Fruit fly (Drosophila melanogaster) whole organism, embryonic: ENCODE measurements around the gene CG15602.

ENCODE experiments used
- Aef1 ChIP-seq: fragments of 200-800 bp; sonication (Bioruptor generic); IDR thresholded peaks from 3 replicates; pipeline ENCODE4 v1.3.6; 2022; ENCODE audit warnings: missing biosample characterization, missing genetic modification characterization
- Awh ChIP-seq: fragments of 200-800 bp; sonication (Bioruptor generic); IDR thresholded peaks from 2 replicates; pipeline ENCODE4, ENCODE4 v1.3.6; 2022; ENCODE audit warnings: missing biosample characterization, missing genetic modification characterization
- B-H2 ChIP-seq: fragments of 200-800 bp; sonication (Bioruptor generic); optimal IDR thresholded peaks from 2 replicates; lab custom pipeline; 2018; ENCODE audit warnings: missing biosample characterization, mild to moderate bottlenecking, missing genetic modification characterization
- CG13287 ChIP-seq: fragments of 200-800 bp; sonication (Bioruptor generic); IDR thresholded peaks from 2 replicates; pipeline ENCODE4 v1.3.6; 2022; ENCODE audit warnings: missing biosample characterization, missing genetic modification characterization; ENCODE audit not compliant: partially characterized antibody
- CG13424 ChIP-seq: fragments of 200-800 bp; sonication (Bioruptor generic); optimal IDR thresholded peaks from 2 replicates; lab custom pipeline; 2019; ENCODE audit warnings: missing biosample characterization, mild to moderate bottlenecking, missing genetic modification characterization, moderate library complexity
- CG13624 ChIP-seq: fragments of 200-800 bp; sonication (Bioruptor generic); optimal IDR thresholded peaks from 2 replicates; lab custom pipeline; 2016; ENCODE audit warnings: missing biosample characterization, missing genetic modification characterization
- CG16779 ChIP-seq: fragments of 200-800 bp; sonication (Bioruptor generic); IDR thresholded peaks from 2 replicates; pipeline ENCODE4 v1.3.6; 2022; ENCODE audit warnings: missing biosample characterization, missing genetic modification characterization
- CG18619 ChIP-seq: fragments of 200-800 bp; sonication (Bioruptor generic); optimal IDR thresholded peaks from 3 replicates; lab custom pipeline; 2017; ENCODE audit warnings: missing biosample characterization, mild to moderate bottlenecking, missing genetic modification characterization
- CG18764 ChIP-seq: fragments of 200-800 bp; sonication (Bioruptor generic); optimal IDR thresholded peaks from 3 replicates; lab custom pipeline; 2016; ENCODE audit warnings: missing biosample characterization, missing genetic modification characterization
- CG2199 ChIP-seq: fragments of 200-800 bp; sonication (Bioruptor generic); IDR thresholded peaks from 3 replicates; pipeline ENCODE4 v1.3.6; 2022; ENCODE audit warnings: missing biosample characterization, missing genetic modification characterization
- CG31365 ChIP-seq: fragments of 200-800 bp; sonication (Bioruptor generic); optimal IDR thresholded peaks from 2 replicates; lab custom pipeline; 2018; ENCODE audit warnings: missing biosample characterization, mild to moderate bottlenecking, missing genetic modification characterization
- CG31388 ChIP-seq: fragments of 200-800 bp; sonication (Bioruptor generic); optimal IDR thresholded peaks from 2 replicates; lab custom pipeline; 2016; ENCODE audit warnings: missing biosample characterization, missing genetic modification characterization
- CG4617 ChIP-seq: fragments of 200-800 bp; sonication (Bioruptor generic); optimal IDR thresholded peaks from 3 replicates; lab custom pipeline; 2016; ENCODE audit warnings: missing biosample characterization, missing genetic modification characterization, borderline replicate concordance
- CG5180 ChIP-seq: fragments of 200-800 bp; sonication (Bioruptor generic); optimal IDR thresholded peaks from 3 replicates; lab custom pipeline; 2017; ENCODE audit warnings: missing biosample characterization, missing genetic modification characterization, mild to moderate bottlenecking, moderate library complexity, missing genetic modification reagents
- CG6813 ChIP-seq: fragments of 200-800 bp; sonication (Bioruptor generic); optimal IDR thresholded peaks from 2 replicates; lab custom pipeline; 2017; ENCODE audit warnings: missing biosample characterization, missing genetic modification characterization, mild to moderate bottlenecking, moderate library complexity, missing genetic modification reagents
- CG6854 ChIP-seq: fragments of 200-800 bp; sonication (Bioruptor generic); optimal IDR thresholded peaks from 3 replicates; lab custom pipeline; 2017; ENCODE audit warnings: missing biosample characterization, mild to moderate bottlenecking, missing genetic modification characterization
- CG7271 ChIP-seq: fragments of 200-800 bp; sonication (Bioruptor generic); optimal IDR thresholded peaks from 2 replicates; lab custom pipeline; 2018; ENCODE audit warnings: missing biosample characterization, mild to moderate bottlenecking, missing genetic modification characterization, moderate library complexity
- CG8924 ChIP-seq: fragments of 200-800 bp; optimal IDR thresholded peaks from 3 replicates; lab custom pipeline; 2019; ENCODE audit warnings: missing biosample characterization, mild to moderate bottlenecking, missing genetic modification characterization, moderate library complexity
- CG9797 ChIP-seq: fragments of 200-800 bp; sonication (Bioruptor generic); optimal IDR thresholded peaks from 3 replicates; lab custom pipeline; 2018; ENCODE audit warnings: missing biosample characterization, mild to moderate bottlenecking, missing genetic modification characterization
- Deaf1 ChIP-seq: fragments of 200-800 bp; optimal IDR thresholded peaks from 3 replicates; lab custom pipeline; 2019; ENCODE audit warnings: missing biosample characterization, mild to moderate bottlenecking, missing genetic modification characterization, moderate library complexity
- Dip2 ChIP-seq: fragments of 200-800 bp; sonication (Bioruptor generic); IDR thresholded peaks from 2 replicates; pipeline ENCODE4 v1.3.6; 2022; ENCODE audit warnings: missing biosample characterization, missing genetic modification characterization
- Hand ChIP-seq: fragments of 200-800 bp; sonication (Bioruptor generic); optimal IDR thresholded peaks from 2 replicates; lab custom pipeline; 2017; ENCODE audit warnings: mild to moderate bottlenecking, missing biosample characterization, missing genetic modification reagents, missing genetic modification characterization
- Lpt ChIP-seq: fragments of >200 bp; optimal IDR thresholded peaks from 2 replicates; lab custom pipeline; 2018; ENCODE audit warnings: missing biosample characterization, missing genetic modification characterization
- NFAT ChIP-seq: fragments of 200-800 bp; sonication (Bioruptor generic); IDR thresholded peaks from 2 replicates; pipeline ENCODE4 v1.3.6; 2022; ENCODE audit warnings: missing biosample characterization, missing genetic modification characterization
- Nf-YB ChIP-seq: fragments of 200-800 bp; sonication (Bioruptor generic); optimal IDR thresholded peaks from 3 replicates; lab custom pipeline; 2019; ENCODE audit warnings: missing biosample characterization, mild to moderate bottlenecking, missing genetic modification characterization, moderate library complexity
- Opbp ChIP-seq: fragments of 200-800 bp; sonication (Bioruptor generic); IDR thresholded peaks from 3 replicates; pipeline ENCODE4 v1.3.6; 2022; ENCODE audit warnings: missing biosample characterization, missing genetic modification characterization; ENCODE audit not compliant: partially characterized antibody
- Poxn ChIP-seq: fragments of 200-800 bp; sonication (Bioruptor generic); IDR thresholded peaks from 2 replicates; pipeline ENCODE4 v1.3.6; 2022; ENCODE audit warnings: missing biosample characterization, missing genetic modification characterization
- Ptx1 ChIP-seq: fragments of 200-800 bp; sonication (Bioruptor generic); IDR thresholded peaks from 2 replicates; pipeline ENCODE4 v1.3.6; 2022; ENCODE audit warnings: missing biosample characterization, missing genetic modification characterization
- Tbp ChIP-seq: fragments of >200 bp; optimal IDR thresholded peaks from 2 replicates; lab custom pipeline; 2018; ENCODE audit warnings: missing biosample characterization, missing genetic modification characterization
- Vsx1 ChIP-seq: fragments of 200-800 bp; sonication (Bioruptor generic); optimal IDR thresholded peaks from 2 replicates; lab custom pipeline; 2017; ENCODE audit warnings: missing biosample characterization, mild to moderate bottlenecking, missing genetic modification characterization, missing genetic modification reagents
- bcd ChIP-seq: fragments of 200-800 bp; sonication (Bioruptor generic); optimal IDR thresholded peaks from 2 replicates; lab custom pipeline; 2017; ENCODE audit warnings: missing biosample characterization, mild to moderate bottlenecking, missing genetic modification characterization
- bigmax ChIP-seq: fragments of 200-800 bp; sonication (Bioruptor generic); optimal IDR thresholded peaks from 2 replicates; lab custom pipeline; 2018; ENCODE audit warnings: missing biosample characterization, mild to moderate bottlenecking, missing genetic modification characterization
- dm ChIP-seq: fragments of 200-800 bp; sonication (Bioruptor generic); optimal IDR thresholded peaks from 3 replicates; lab custom pipeline; 2016; ENCODE audit warnings: missing biosample characterization, missing genetic modification characterization
- fd102C ChIP-seq: fragments of 200-800 bp; sonication (Bioruptor generic); optimal IDR thresholded peaks from 2 replicates; lab custom pipeline; 2018; ENCODE audit warnings: missing biosample characterization, mild to moderate bottlenecking, missing genetic modification characterization, moderate library complexity
- fd64A ChIP-seq: fragments of 200-800 bp; sonication (Bioruptor generic); optimal IDR thresholded peaks from 3 replicates; lab custom pipeline; 2018; ENCODE audit warnings: missing biosample characterization, mild to moderate bottlenecking, missing genetic modification characterization
- kay ChIP-seq: fragments of 200-800 bp; sonication (Bioruptor generic); optimal IDR thresholded peaks from 2 replicates; lab custom pipeline; 2016; ENCODE audit warnings: missing biosample characterization, missing genetic modification characterization
- klu ChIP-seq: fragments of 200-800 bp; sonication (Bioruptor generic); IDR thresholded peaks from 2 replicates; pipeline ENCODE4 v1.3.6; 2022; ENCODE audit warnings: missing biosample characterization, missing genetic modification characterization
- lab ChIP-seq: fragments of 200-800 bp; sonication (Bioruptor generic); optimal IDR thresholded peaks from 3 replicates; lab custom pipeline; 2017; ENCODE audit warnings: missing biosample characterization, missing genetic modification characterization, mild to moderate bottlenecking, moderate library complexity, missing genetic modification reagents
- lbe ChIP-seq: fragments of 200-800 bp; sonication (Bioruptor generic); optimal IDR thresholded peaks from 2 replicates; lab custom pipeline; 2016; ENCODE audit warnings: missing biosample characterization, mild to moderate bottlenecking, missing genetic modification characterization
- luna ChIP-seq: fragments of 200-800 bp; sonication (Bioruptor generic); optimal IDR thresholded peaks from 2 replicates; lab custom pipeline; 2016; ENCODE audit warnings: missing biosample characterization, missing genetic modification characterization
- maf-S ChIP-seq: fragments of 200-800 bp; sonication (Bioruptor generic); optimal IDR thresholded peaks from 2 replicates; lab custom pipeline; 2016; ENCODE audit warnings: missing biosample characterization, missing genetic modification characterization
- mld ChIP-seq: fragments of 200-800 bp; sonication (Bioruptor generic); IDR thresholded peaks from 3 replicates; pipeline ENCODE4 v1.3.6; 2022; ENCODE audit warnings: missing biosample characterization, missing genetic modification characterization; ENCODE audit not compliant: partially characterized antibody
- nerfin-1 ChIP-seq: fragments of 200-800 bp; sonication (Bioruptor generic); optimal IDR thresholded peaks from 3 replicates; lab custom pipeline; 2019; ENCODE audit warnings: missing biosample characterization, mild to moderate bottlenecking, missing genetic modification characterization, moderate library complexity
- pita ChIP-seq: fragments of 200-800 bp; sonication (Bioruptor generic); optimal IDR thresholded peaks from 2 replicates; lab custom pipeline; 2017; ENCODE audit warnings: missing biosample characterization, mild to moderate bottlenecking, missing genetic modification characterization
- rib ChIP-seq: fragments of 200-800 bp; sonication (Bioruptor generic); IDR thresholded peaks from 2 replicates; pipeline ENCODE4 v1.3.6; 2022; ENCODE audit warnings: missing biosample characterization, missing genetic modification characterization
- schlank ChIP-seq: fragments of 200-800 bp; sonication (Bioruptor generic); optimal IDR thresholded peaks from 2 replicates; lab custom pipeline; 2018; ENCODE audit warnings: missing biosample characterization, mild to moderate bottlenecking, missing genetic modification characterization
- sima ChIP-seq: fragments of 200-800 bp; sonication (Bioruptor generic); optimal IDR thresholded peaks from 2 replicates; lab custom pipeline; 2016; ENCODE audit warnings: missing biosample characterization, missing genetic modification characterization
- ttk ChIP-seq: fragments of 200-800 bp; sonication (Bioruptor generic); IDR thresholded peaks from 2 replicates; pipeline ENCODE4 v2.1.2; 2022; ENCODE audit warnings: missing biosample characterization, missing genetic modification characterization
- usp ChIP-seq: fragments of >200 bp; optimal IDR thresholded peaks from 2 replicates; lab custom pipeline; 2017; ENCODE audit warnings: missing biosample characterization, missing genetic modification characterization

CG15602 gene

dm6 chrX:15811666-15812614 is 12.7 kb downstream of the CG15602 start (continued):
- no peak for TF ChIP-seq dm (GFP tag; lab: Kevin White, UChicago)
- no peak for TF ChIP-seq mld
- no peak for TF ChIP-seq CG6813 (GFP tag; lab: Kevin White, UChicago)
- TF ChIP-seq Nf-YB (GFP tag; lab: Kevin White, UChicago) = peak; percentile 13
- TF ChIP-seq Vsx1 (GFP tag; lab: Kevin White, UChicago) = no peak
- peak; percentile 45 for TF ChIP-seq kay (GFP tag; lab: Kevin White, UChicago)
- TF ChIP-seq Dip2 (GFP tag; lab: Robert Waterston, UW) = no peak
- peak; percentile 61 for TF ChIP-seq Aef1 (GFP tag; lab: Robert Waterston, UW)
- no peak for TF ChIP-seq sima (GFP tag; lab: Kevin White, UChicago)
- no peak for TF ChIP-seq CG18619 (GFP tag; lab: Kevin White, UChicago)
- TF ChIP-seq CG2199 = 0 out of 3 replicates have a peak, but pooled peaks have one; percentile 23
- TF ChIP-seq CG13624 (GFP tag; lab: Kevin White, UChicago) = no peak
- no peak for TF ChIP-seq ttk (GFP tag; lab: Robert Waterston, UW)
- TF ChIP-seq NFAT (GFP tag; lab: Robert Waterston, UW) = no peak
- TF ChIP-seq CG7271 = no peak
- TF ChIP-seq pita (GFP tag; lab: Kevin White, UChicago) = no peak
- peak; percentile 87 for TF ChIP-seq CG5180 (GFP tag; lab: Kevin White, UChicago)
- TF ChIP-seq Awh (GFP tag; lab: Robert Waterston, UW) = no peak
- no peak for TF ChIP-seq CG6854 (GFP tag; lab: Kevin White, UChicago)
- TF ChIP-seq CG4617 (GFP tag; lab: Kevin White, UChicago) = no peak
- no peak for TF ChIP-seq CG16779 (GFP tag; lab: Robert Waterston, UW)
- no peak for TF ChIP-seq CG9797
- TF ChIP-seq bcd (GFP tag; lab: Kevin White, UChicago) = no peak
- TF ChIP-seq CG13287 = peak; percentile 32; the same call in 1 of the 2 replicates
- no peak for TF ChIP-seq Poxn (GFP tag; lab: Robert Waterston, UW)
- no peak for TF ChIP-seq CG13424 (tag; lab: Kevin White, UChicago)
- no peak for TF ChIP-seq Ptx1 (GFP tag; lab: Robert Waterston, UW)
- peak; percentile 41 for TF ChIP-seq lab (GFP tag; lab: Kevin White, UChicago)
- no peak for TF ChIP-seq schlank (tag; lab: Kevin White, UChicago)
- TF ChIP-seq Deaf1 (tag; lab: Kevin White, UChicago) = peak; percentile 51
- peak; percentile 5 for TF ChIP-seq CG8924 (tag; lab: Kevin White, UChicago)
- TF ChIP-seq maf-S (GFP tag; lab: Kevin White, UChicago) = no peak
- TF ChIP-seq bigmax (GFP tag; lab: Kevin White, UChicago) = no peak
- no peak for TF ChIP-seq fd64A
- peak; percentile 48 for TF ChIP-seq lbe (GFP tag; lab: Kevin White, UChicago)
- TF ChIP-seq rib (GFP tag; lab: Robert Waterston, UW) = peak; percentile 82
- no peak for TF ChIP-seq Lpt
- no peak for TF ChIP-seq CG31388
- TF ChIP-seq B-H2 = peak; percentile 12
- no peak for TF ChIP-seq Opbp
- no peak for TF ChIP-seq nerfin-1
- TF ChIP-seq fd102C = no peak
- no peak for TF ChIP-seq CG31365 (tag; lab: Kevin White, UChicago)
- TF ChIP-seq CG18764 (GFP tag; lab: Kevin White, UChicago) = no peak
- TF ChIP-seq klu (GFP tag; lab: Robert Waterston, UW) = no peak
- no peak for TF ChIP-seq Hand (GFP tag; lab: Kevin White, UChicago)
- TF ChIP-seq Tbp (GFP tag; lab: Kevin White, UChicago) = no peak
- TF ChIP-seq usp (GFP tag; lab: Kevin White, UChicago) = no peak
- TF ChIP-seq luna (GFP tag; lab: Kevin White, UChicago) = no peak
